Worm (Caenorhabditis elegans): ENCODE measurements around the gene unc-84.
A peak's percentile ranks its signal among the peaks of the same experiment; 100 is the strongest.

Gene unc-84

DNA sequence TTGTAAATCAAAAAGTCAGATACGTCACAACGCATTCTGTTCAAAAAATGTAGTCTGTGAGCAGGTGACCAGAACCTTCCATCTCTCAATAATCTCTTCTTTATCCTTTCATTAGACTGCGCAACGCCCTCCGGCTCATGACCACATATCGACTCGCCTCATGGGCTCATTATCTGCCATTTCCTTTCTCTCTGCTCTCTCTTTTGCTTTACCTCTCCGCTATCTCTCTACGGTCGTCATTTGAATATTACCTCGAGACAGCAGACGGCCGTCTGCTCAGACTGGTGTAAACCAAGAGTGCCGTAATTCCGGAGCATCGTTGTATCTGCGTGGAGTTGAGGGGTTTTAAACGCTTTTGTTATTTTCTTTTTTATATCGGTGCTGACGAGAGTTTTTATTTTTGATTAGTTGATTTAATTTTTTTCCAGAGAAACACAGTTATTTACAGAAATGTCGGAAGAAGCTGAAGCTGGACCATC lies 13.5 kb downstream of the unc-84 start, which contains the start of gene bra-1:
TSS of gene bra-1 (plus strand) at position 429 of the 479 bp plus-strand sequence.
- TF ChIP-seq nhr-76 (tag; optimal IDR thresholded peaks at IDR 0.05) (no peak), R02D3.7 (tag; optimal IDR thresholded peaks at IDR 0.05) (no peak), egl-27 (tag; optimal IDR thresholded peaks at IDR 0.05) (no peak), elt-3 (tag; optimal IDR thresholded peaks at IDR 0.05) (no peak), nhr-67 (tag; optimal IDR thresholded peaks at IDR 0.05) (no peak), ceh-16 (tag; optimal IDR thresholded peaks at IDR 0.05) (no peak), pha-4 (tag; optimal IDR thresholded peaks at IDR 0.05) (peak; percentile 68), pqm-1 (tag; optimal IDR thresholded peaks at IDR 0.05) (peak; percentile 38), nhr-237 (tag; optimal IDR thresholded peaks at IDR 0.05) (no peak), nhr-23 (tag; optimal IDR thresholded peaks at IDR 0.05) (no peak), daf-12 (tag; optimal IDR thresholded peaks at IDR 0.05) (no peak), fkh-10 (GFP tag; optimal IDR thresholded peaks at IDR 0.05) (peak; percentile 27), aly-2 (tag; optimal IDR thresholded peaks at IDR 0.05) (no peak), nhr-43 (tag; optimal IDR thresholded peaks at IDR 0.05; ENCODE audit: poor library complexity, severe bottlenecking) (no peak), unc-62 (GFP tag; optimal IDR thresholded peaks at IDR 0.05) (no peak), fos-1 (tag; optimal IDR thresholded peaks at IDR 0.05) (no peak), ceh-28 (tag; optimal IDR thresholded peaks at IDR 0.05) (no peak), ztf-4 (tag; optimal IDR thresholded peaks at IDR 0.05) (no peak), snpc-4 (tag; optimal IDR thresholded peaks at IDR 0.05) (peak; percentile 27), nhr-25 (tag; optimal IDR thresholded peaks at IDR 0.05) (no peak), nhr-12 (tag; optimal IDR thresholded peaks at IDR 0.05) (no peak), zag-1 (tag; optimal IDR thresholded peaks at IDR 0.05) (no peak), eor-1 (tag; optimal IDR thresholded peaks at IDR 0.05) (no peak), ceh-9 (tag; optimal IDR thresholded peaks at IDR 0.05) (no peak), tbx-2 (tag; optimal IDR thresholded peaks at IDR 0.05) (no peak), nhr-11 (tag; optimal IDR thresholded peaks at IDR 0.05) (peak; percentile 35), mml-1 (tag; optimal IDR thresholded peaks at IDR 0.05) (no peak), ama-1 (optimal IDR thresholded peaks at IDR 0.05) (no peak), elt-1 (tag; optimal IDR thresholded peaks at IDR 0.05) (no peak), nfya-1 (tag; optimal IDR thresholded peaks at IDR 0.05; ENCODE audit: insufficient read depth) (peak; percentile 68), elt-2 (tag; optimal IDR thresholded peaks at IDR 0.05) (peak; percentile 51), nhr-28 (tag; optimal IDR thresholded peaks at IDR 0.05) (no peak), skn-1 (tag; optimal IDR thresholded peaks at IDR 0.05) (no peak), hmg-11 (tag; optimal IDR thresholded peaks at IDR 0.05) (peak; percentile 24), lin-39 (tag; optimal IDR thresholded peaks at IDR 0.05) (peak; percentile 60), lin-15B (tag; optimal IDR thresholded peaks at IDR 0.05) (peak; percentile 42)

DNA sequence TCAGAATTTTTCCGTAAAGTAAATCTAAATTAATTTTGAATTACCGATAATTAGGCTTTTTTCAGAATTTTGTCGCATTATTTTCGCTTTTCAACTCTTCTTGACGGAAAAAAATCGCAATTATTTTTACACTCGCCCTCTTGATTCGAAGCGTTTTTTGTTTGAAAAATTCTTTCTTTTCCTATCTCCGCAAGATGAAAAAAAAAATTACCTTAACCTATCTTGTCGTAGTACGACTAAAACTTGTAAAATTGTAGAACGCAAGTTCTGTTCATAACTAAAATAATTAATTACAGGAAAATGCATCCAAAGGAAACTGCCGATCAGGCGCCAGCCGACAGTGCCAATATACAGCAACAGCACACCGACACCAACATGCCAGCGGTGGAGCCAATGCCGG lies 15.6 kb downstream of the unc-84 start, which contains the start of gene F54B11.7:
TSS of gene F54B11.7 (plus strand) at position 301 of the 400 bp plus-strand sequence.
- TF ChIP-seq ama-1 (optimal IDR thresholded peaks at IDR 0.05) (no peak), nhr-76 (tag; optimal IDR thresholded peaks at IDR 0.05) (no peak), ceh-16 (tag; optimal IDR thresholded peaks at IDR 0.05) (no peak), nhr-237 (tag; optimal IDR thresholded peaks at IDR 0.05) (no peak), nhr-28 (tag; optimal IDR thresholded peaks at IDR 0.05) (no peak), elt-3 (tag; optimal IDR thresholded peaks at IDR 0.05) (no peak), nhr-25 (tag; optimal IDR thresholded peaks at IDR 0.05) (no peak), egl-27 (tag; optimal IDR thresholded peaks at IDR 0.05) (no peak), jun-1 (tag; optimal IDR thresholded peaks at IDR 0.05) (no peak), hmg-11 (tag; optimal IDR thresholded peaks at IDR 0.05) (no peak), mdl-1 (tag; optimal IDR thresholded peaks at IDR 0.05) (no peak), aly-2 (tag; optimal IDR thresholded peaks at IDR 0.05) (no peak), snpc-4 (tag; optimal IDR thresholded peaks at IDR 0.05) (no peak), daf-12 (tag; optimal IDR thresholded peaks at IDR 0.05) (no peak), elt-2 (tag; optimal IDR thresholded peaks at IDR 0.05) (no peak), egl-5 (tag; optimal IDR thresholded peaks at IDR 0.05) (no peak), unc-39 (tag; optimal IDR thresholded peaks at IDR 0.05) (no peak)

DNA sequence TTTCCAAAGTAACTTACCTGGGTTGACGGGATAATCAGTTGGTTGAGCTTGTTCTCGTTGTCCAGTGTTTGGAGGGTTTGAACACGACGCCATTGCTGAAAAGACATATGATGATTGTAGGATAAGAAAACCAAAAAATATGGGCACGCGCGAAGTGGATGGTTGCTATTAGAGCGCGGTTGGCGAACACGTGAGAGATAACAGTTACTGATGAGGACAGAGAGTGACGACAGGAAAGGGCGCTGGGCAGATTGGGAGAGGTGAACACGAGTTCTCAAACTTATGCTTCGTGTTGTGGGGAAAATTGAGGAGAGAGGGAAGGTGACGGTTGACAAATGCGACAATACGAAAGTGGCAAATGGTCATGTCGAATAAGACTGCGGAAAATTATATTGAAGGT lies 19.3 kb downstream of the unc-84 start, which contains the start of gene F54B11.8:
TSS of gene F54B11.8 (minus strand) at position 101 of the 400 bp plus-strand sequence.
- TF ChIP-seq nhr-25 (tag; optimal IDR thresholded peaks at IDR 0.05), result no peak
- no peak for TF ChIP-seq ama-1 (optimal IDR thresholded peaks at IDR 0.05)
- TF ChIP-seq unc-62 (GFP tag; optimal IDR thresholded peaks at IDR 0.05), result no peak
- TF ChIP-seq ZK546.5 (tag; optimal IDR thresholded peaks at IDR 0.05), result no peak
- TF ChIP-seq egl-5 (tag; optimal IDR thresholded peaks at IDR 0.05), result no peak
- no peak for TF ChIP-seq lsy-12 (tag; optimal IDR thresholded peaks at IDR 0.05)
- TF ChIP-seq skn-1 (tag; optimal IDR thresholded peaks at IDR 0.05), result no peak

Data from whole organism, L3 larva.